Worm (Caenorhabditis elegans) whole organism, late embryonic: Measurements from ENCODE around the gene B0035.21.

Source experiments
- C38D4.7 ChIP-seq: fragments of 200-800 bp; sonication (Bioruptor generic); optimal IDR thresholded peaks from 2 replicates; lab custom pipeline; 2018; ENCODE audit warnings: mild to moderate bottlenecking, missing genetic modification characterization, moderate library complexity, missing compliant biosample characterization
- ceh-31 ChIP-seq: sonication (generic microtip); optimal IDR thresholded peaks from 2 replicates; lab custom pipeline; 2016; ENCODE audit warnings: missing genetic modification characterization, missing compliant biosample characterization
- ceh-48 ChIP-seq: sonication (generic microtip); optimal IDR thresholded peaks from 2 replicates; lab custom pipeline; 2016; ENCODE audit warnings: missing genetic modification characterization, inconsistent platforms, missing compliant biosample characterization

DNA sequence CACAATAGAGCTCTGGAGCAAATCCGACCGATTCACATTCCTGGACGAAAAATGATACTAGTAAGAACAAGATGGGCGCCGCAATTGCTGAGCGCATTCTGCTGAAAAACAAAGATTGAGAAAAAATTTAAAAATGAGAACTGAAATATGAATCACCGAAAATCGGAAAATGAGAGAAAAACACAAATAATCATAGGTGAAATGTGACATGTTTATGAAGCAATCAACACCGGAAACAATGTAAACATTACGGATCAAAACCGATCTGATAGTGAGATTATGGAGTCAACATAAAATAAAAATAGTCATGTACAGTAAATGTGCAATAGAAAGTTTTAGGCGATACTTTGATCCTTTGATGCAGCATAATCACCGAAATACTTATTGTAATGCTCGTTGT lies 13.2 kb upstream of the B0035.21 start, which contains the start of gene dnj-2:
- no peak for TF ChIP-seq ceh-31
- TF ChIP-seq C38D4.7 = no peak
- TF ChIP-seq ceh-48 (tag; lab: Kevin White, UChicago) = no peak
